Fruit fly (Drosophila melanogaster) whole organism, embryonic: ENCODE measurements around the gene Edg78E.

Source experiments
- Ada2b ChIP-seq: fragments of 200-800 bp; sonication (Bioruptor generic); IDR thresholded peaks from 2 replicates; pipeline ENCODE4 v1.3.6; 2022; ENCODE audit warnings: missing biosample characterization, missing genetic modification characterization
- Antp ChIP-seq: fragments of 200-800 bp; sonication (Bioruptor generic); optimal IDR thresholded peaks from 3 replicates; lab custom pipeline; 2016; ENCODE audit warnings: missing biosample characterization, missing genetic modification characterization
- Atf6 ChIP-seq: fragments of 200-800 bp; sonication (Bioruptor generic); IDR thresholded peaks from 2 replicates; pipeline ENCODE4 v1.3.6; 2022; ENCODE audit warnings: missing biosample characterization, missing genetic modification characterization
- CG10366 ChIP-seq: fragments of 200-800 bp; sonication (Bioruptor generic); IDR thresholded peaks from 2 replicates; pipeline ENCODE4 v1.3.6; 2022; ENCODE audit warnings: missing biosample characterization, missing genetic modification characterization
- CG11093 ChIP-seq: fragments of 200-800 bp; sonication (Bioruptor generic); IDR thresholded peaks from 3 replicates; pipeline ENCODE4 v1.3.6; 2022; ENCODE audit warnings: missing biosample characterization, missing genetic modification characterization
- CG12299 ChIP-seq: fragments of 200-800 bp; sonication (Bioruptor generic); optimal IDR thresholded peaks from 2 replicates; lab custom pipeline; 2018; ENCODE audit warnings: missing biosample characterization, mild to moderate bottlenecking, missing genetic modification characterization
- CG16815 ChIP-seq: fragments of 200-800 bp; sonication (Bioruptor generic); optimal IDR thresholded peaks from 3 replicates; lab custom pipeline; 2017; ENCODE audit warnings: missing biosample characterization, mild to moderate bottlenecking, missing genetic modification characterization
- CG17186 ChIP-seq: fragments of 200-800 bp; sonication (Bioruptor generic); optimal IDR thresholded peaks from 3 replicates; lab custom pipeline; 2017; ENCODE audit warnings: missing biosample characterization, missing genetic modification reagents, missing genetic modification characterization
- CG17802 ChIP-seq: fragments of 200-800 bp; sonication (Bioruptor generic); optimal IDR thresholded peaks from 2 replicates; lab custom pipeline; 2018; ENCODE audit warnings: missing biosample characterization, mild to moderate bottlenecking, missing genetic modification characterization, moderate library complexity
- CG17829 ChIP-seq: fragments of 200-800 bp; optimal IDR thresholded peaks from 2 replicates; lab custom pipeline; 2019; ENCODE audit warnings: missing biosample characterization, mild to moderate bottlenecking, missing genetic modification characterization, moderate library complexity
- CG2202 ChIP-seq: fragments of 200-800 bp; sonication (Bioruptor generic); optimal IDR thresholded peaks from 2 replicates; lab custom pipeline; 2018; ENCODE audit warnings: missing biosample characterization, mild to moderate bottlenecking, missing genetic modification characterization
- CG2712 ChIP-seq: fragments of 200-800 bp; optimal IDR thresholded peaks from 3 replicates; lab custom pipeline; 2019; ENCODE audit warnings: missing biosample characterization, mild to moderate bottlenecking, missing genetic modification characterization, moderate library complexity
- CG3065 ChIP-seq: fragments of 200-800 bp; sonication (Bioruptor generic); optimal IDR thresholded peaks from 2 replicates; lab custom pipeline; 2016; ENCODE audit warnings: missing biosample characterization, missing genetic modification characterization
- CG33557 ChIP-seq: fragments of 200-800 bp; sonication (Bioruptor generic); optimal IDR thresholded peaks from 2 replicates; lab custom pipeline; 2019; ENCODE audit warnings: missing biosample characterization, mild to moderate bottlenecking, missing genetic modification characterization, moderate library complexity
- CG3407 ChIP-seq: fragments of 200-800 bp; sonication (Bioruptor generic); optimal IDR thresholded peaks from 2 replicates; lab custom pipeline; 2018; ENCODE audit warnings: missing biosample characterization, mild to moderate bottlenecking, missing genetic modification characterization
- CG3726 ChIP-seq: fragments of 200-800 bp; sonication (Bioruptor generic); IDR thresholded peaks from 3 replicates; pipeline ENCODE4, ENCODE4 v1.3.6; 2022; ENCODE audit warnings: missing biosample characterization, missing genetic modification characterization
- CG4328 ChIP-seq: fragments of 200-800 bp; sonication (Bioruptor generic); optimal IDR thresholded peaks from 3 replicates; lab custom pipeline; 2017; ENCODE audit warnings: missing biosample characterization, missing genetic modification reagents, missing genetic modification characterization
- CG4404 ChIP-seq: fragments of 200-800 bp; sonication (Bioruptor generic); IDR thresholded peaks from 2 replicates; pipeline ENCODE4 v1.3.6; 2022; ENCODE audit warnings: missing biosample characterization, missing genetic modification characterization
- CG7786 ChIP-seq: fragments of 200-800 bp; sonication (Bioruptor generic); optimal IDR thresholded peaks from 2 replicates; lab custom pipeline; 2016; ENCODE audit warnings: missing biosample characterization, missing genetic modification characterization
- CG7963 ChIP-seq: fragments of 200-800 bp; sonication (Bioruptor generic); IDR thresholded peaks from 3 replicates; pipeline ENCODE4 v1.3.6; 2022; ENCODE audit warnings: missing biosample characterization, missing genetic modification characterization; ENCODE audit not compliant: partially characterized antibody
- CG8290 ChIP-seq, 3 experiments: fragments of 200-800 bp; sonication (Bioruptor generic); optimal IDR thresholded peaks; 2 replicates each; lab custom pipeline; 2016 to 2019; ENCODE audit warnings: missing biosample characterization in 3 of 3, missing genetic modification characterization in 3 of 3, mild to moderate bottlenecking in 2 of 3, moderate library complexity in 1 of 3
- CG9609 ChIP-seq: fragments of 200-800 bp; sonication (Bioruptor generic); optimal IDR thresholded peaks from 3 replicates; lab custom pipeline; 2016; ENCODE audit warnings: missing biosample characterization, missing genetic modification characterization
- CHES-1-like ChIP-seq: fragments of 200-800 bp; sonication (Bioruptor generic); optimal IDR thresholded peaks from 2 replicates; lab custom pipeline; 2016; ENCODE audit warnings: missing biosample characterization, missing genetic modification characterization
- CTCF ChIP-seq: fragments of 200-800 bp; sonication (Bioruptor generic); optimal IDR thresholded peaks from 2 replicates; lab custom pipeline; 2017; ENCODE audit warnings: missing biosample characterization, mild to moderate bottlenecking, missing genetic modification characterization, moderate library complexity
- Dip3 ChIP-seq: fragments of 200-800 bp; sonication (Bioruptor generic); optimal IDR thresholded peaks from 3 replicates; lab custom pipeline; 2016; ENCODE audit warnings: missing biosample characterization, missing genetic modification characterization
- Doc2 ChIP-seq: fragments of 200-800 bp; sonication (Bioruptor generic); IDR thresholded peaks from 2 replicates; pipeline ENCODE4 v1.3.6; 2022; ENCODE audit warnings: missing biosample characterization, missing genetic modification characterization
- H2.0 ChIP-seq: fragments of 200-800 bp; sonication (Bioruptor generic); IDR thresholded peaks from 2 replicates; pipeline ENCODE4 v1.3.6; 2022; ENCODE audit warnings: missing biosample characterization, missing genetic modification characterization
- Hr3 ChIP-seq: fragments of 200-800 bp; sonication (Bioruptor generic); optimal IDR thresholded peaks from 3 replicates; lab custom pipeline; 2016; ENCODE audit warnings: missing biosample characterization, missing genetic modification characterization
- Hr78 ChIP-seq, 2 experiments: fragments of 200-800 bp in 1 of 2; fragments of >200 bp in 1 of 2; sonication (Bioruptor generic) in 1 of 2; optimal IDR thresholded peaks; 2 replicates each; lab custom pipeline; 2017 to 2019; ENCODE audit warnings: missing biosample characterization in 2 of 2, missing genetic modification characterization in 2 of 2, mild to moderate bottlenecking in 1 of 2, moderate library complexity in 1 of 2
- Med ChIP-seq: fragments of 200-800 bp; sonication (Bioruptor generic); peaks from one replicate; lab custom pipeline; 2016; ENCODE audit warnings: missing biosample characterization, missing genetic modification characterization, mild to moderate bottlenecking, inconsistent platforms, moderate library complexity
- NK7.1 ChIP-seq: fragments of 200-800 bp; sonication (Bioruptor generic); optimal IDR thresholded peaks from 3 replicates; lab custom pipeline; 2016; ENCODE audit warnings: missing biosample characterization, missing genetic modification characterization
- Oli ChIP-seq: fragments of 200-800 bp; sonication (Bioruptor generic); optimal IDR thresholded peaks from 2 replicates; lab custom pipeline; 2018; ENCODE audit warnings: missing biosample characterization, mild to moderate bottlenecking, missing genetic modification characterization, moderate library complexity
- Pdp1 ChIP-seq, 2 experiments: fragments of 200-800 bp; sonication (Bioruptor generic); optimal IDR thresholded peaks; 3 replicates each; lab custom pipeline; 2016; ENCODE audit warnings: missing biosample characterization in 2 of 2, missing genetic modification characterization in 2 of 2, mild to moderate bottlenecking in 1 of 2, moderate library complexity in 1 of 2
- Poxn ChIP-seq: fragments of 200-800 bp; sonication (Bioruptor generic); IDR thresholded peaks from 2 replicates; pipeline ENCODE4 v1.3.6; 2022; ENCODE audit warnings: missing biosample characterization, missing genetic modification characterization
- Sox100B ChIP-seq: fragments of 200-800 bp; sonication (Bioruptor generic); optimal IDR thresholded peaks from 3 replicates; lab custom pipeline; 2018; ENCODE audit warnings: missing biosample characterization, mild to moderate bottlenecking, missing genetic modification characterization
- YL-1 ChIP-seq: fragments of 200-800 bp; sonication (Bioruptor generic); optimal IDR thresholded peaks from 3 replicates; lab custom pipeline; 2017; ENCODE audit warnings: missing biosample characterization, mild to moderate bottlenecking, missing genetic modification characterization
- ato ChIP-seq: fragments of 200-800 bp; sonication (Bioruptor generic); IDR thresholded peaks from 2 replicates; pipeline ENCODE4 v1.3.6; 2022; ENCODE audit warnings: missing biosample characterization, missing genetic modification characterization; ENCODE audit not compliant: partially characterized antibody
- bab2 ChIP-seq: fragments of 200-800 bp; sonication (Bioruptor generic); optimal IDR thresholded peaks from 2 replicates; lab custom pipeline; 2016; ENCODE audit warnings: missing biosample characterization, missing genetic modification characterization
- br ChIP-seq: fragments of >200 bp; optimal IDR thresholded peaks from 2 replicates; lab custom pipeline; 2017
- chm ChIP-seq: fragments of 200-800 bp; sonication (Bioruptor generic); IDR thresholded peaks from 2 replicates; pipeline ENCODE4 v1.3.6; 2022; ENCODE audit warnings: missing biosample characterization, missing genetic modification characterization
- crol ChIP-seq: fragments of 200-800 bp; sonication (Bioruptor generic); IDR thresholded peaks from 2 replicates; pipeline ENCODE4 v1.3.6; 2022; ENCODE audit warnings: missing biosample characterization, missing genetic modification characterization
- ewg ChIP-seq: fragments of 200-800 bp; sonication (Bioruptor generic); optimal IDR thresholded peaks from 3 replicates; lab custom pipeline; 2017; ENCODE audit warnings: mild to moderate bottlenecking, missing biosample characterization, missing genetic modification reagents, missing genetic modification characterization
- gce ChIP-seq: fragments of 200-800 bp; sonication (Bioruptor generic); IDR thresholded peaks from 3 replicates; pipeline ENCODE4 v1.3.6; 2022; ENCODE audit warnings: missing biosample characterization, missing genetic modification characterization
- gt ChIP-seq: fragments of 200-800 bp; sonication (Bioruptor generic); IDR thresholded peaks from 2 replicates; pipeline ENCODE4 v1.3.6; 2022; ENCODE audit warnings: missing biosample characterization, missing genetic modification characterization
- jumu ChIP-seq: fragments of 200-800 bp; sonication (Bioruptor generic); optimal IDR thresholded peaks from 3 replicates; lab custom pipeline; 2016; ENCODE audit warnings: missing biosample characterization, missing genetic modification characterization
- mam ChIP-seq: fragments of 200-800 bp; sonication (Bioruptor generic); optimal IDR thresholded peaks from 3 replicates; lab custom pipeline; 2016; ENCODE audit warnings: missing biosample characterization, missing genetic modification characterization
- sim ChIP-seq: fragments of 200-800 bp; sonication (Bioruptor generic); IDR thresholded peaks from 2 replicates; pipeline ENCODE4 v1.3.6; 2022; ENCODE audit warnings: missing biosample characterization, missing genetic modification characterization
- stc ChIP-seq: fragments of 200-800 bp; sonication (Bioruptor generic); IDR thresholded peaks from 2 replicates; pipeline ENCODE4 v1.3.6; 2022; ENCODE audit warnings: missing biosample characterization, missing genetic modification characterization
- unc-4 ChIP-seq: fragments of 200-800 bp; sonication (Bioruptor generic); IDR thresholded peaks from 2 replicates; pipeline ENCODE4 v1.3.6; 2022; ENCODE audit warnings: missing biosample characterization, missing genetic modification characterization; ENCODE audit not compliant: partially characterized antibody
- vfl ChIP-seq: fragments of 200-800 bp; sonication (Bioruptor generic); optimal IDR thresholded peaks from 2 replicates; lab custom pipeline; 2016; ENCODE audit warnings: missing biosample characterization, missing genetic modification characterization
- wor ChIP-seq: fragments of 200-800 bp; sonication (Bioruptor generic); IDR thresholded peaks from 2 replicates; pipeline ENCODE4 v1.3.6; 2022; ENCODE audit warnings: missing biosample characterization, missing genetic modification characterization
- z ChIP-seq: fragments of 200-800 bp; sonication (Bioruptor generic); IDR thresholded peaks from 3 replicates; pipeline ENCODE4 v1.3.6; 2022; ENCODE audit warnings: missing biosample characterization, missing genetic modification characterization

Gene Edg78E

dm6 chr3L:21304400-21304799 is 6.8 kb upstream of the Edg78E start, which contains the start of the genes CG11309 and CG7632 (continued):
- TF ChIP-seq CG16815 (GFP tag; lab: Kevin White, UChicago) (peak; percentile 92), CG4328 (peak; percentile 100), CG2712 (tag; lab: Kevin White, UChicago) (peak; percentile 100), Hr78 (GFP tag; optimal IDR thresholded peaks at IDR 0.05; lab: Kevin White, UChicago) (peak in 1 of 2 experiments; percentile 98), CG2202 (peak; percentile 100), CG17802 (tag; lab: Kevin White, UChicago) (peak; percentile 93), wor (GFP tag; lab: Robert Waterston, UW) (peak; percentile 93), CG12299 (tag; lab: Kevin White, UChicago) (peak; percentile 100), CG9609 (GFP tag; lab: Kevin White, UChicago) (peak; percentile 98), Med (GFP tag; lab: Kevin White, UChicago) (peak; percentile 100), Dip3 (GFP tag; lab: Kevin White, UChicago) (peak; percentile 98), br (lab: Kevin White, UChicago) (no peak), gce (GFP tag; lab: Robert Waterston, UW) (peak; percentile 98), chm (GFP tag; lab: Robert Waterston, UW) (peak; percentile 100), Poxn (GFP tag; lab: Robert Waterston, UW) (peak; percentile 84), unc-4 (GFP tag; lab: Robert Waterston, UW) (peak; percentile 49; the same call in 1 of the 2 replicates), crol (GFP tag; lab: Robert Waterston, UW) (peak; percentile 71), CG11093 (GFP tag; lab: Robert Waterston, UW) (peak; percentile 91), CG7786 (peak; percentile 98), Atf6 (GFP tag; lab: Robert Waterston, UW) (peak; percentile 99), Sox100B (peak; percentile 99), CG8290 (GFP tag; optimal IDR thresholded peaks at IDR 0.05; lab: Kevin White, UChicago) (peak; percentile 99), CG8290 (tag; optimal IDR thresholded peaks at IDR 0.05; lab: Kevin White, UChicago) (peak; percentile 98 to 100), Pdp1 (GFP tag; optimal IDR thresholded peaks at IDR 0.05; lab: Kevin White, UChicago) (peak; percentile 98), CG3726 (GFP tag; lab: Robert Waterston, UW) (peak; percentile 97), gt (GFP tag; lab: Robert Waterston, UW) (peak; percentile 94), Ada2b (GFP tag; lab: Robert Waterston, UW) (peak; percentile 97), bab2 (GFP tag; lab: Kevin White, UChicago) (peak; percentile 98), Hr3 (GFP tag; lab: Kevin White, UChicago) (peak; percentile 97), z (GFP tag; lab: Robert Waterston, UW) (peak; percentile 82; the same call in 2 of the 3 replicates), mam (GFP tag; lab: Kevin White, UChicago) (peak; percentile 98), sim (GFP tag; lab: Robert Waterston, UW) (peak; percentile 98), stc (GFP tag; lab: Robert Waterston, UW) (peak; percentile 99), YL-1 (peak; percentile 99), CG10366 (GFP tag; lab: Robert Waterston, UW) (peak; percentile 97), vfl (GFP tag; lab: Kevin White, UChicago) (peak; percentile 98), CG17186 (GFP tag; lab: Kevin White, UChicago) (peak; percentile 96), NK7.1 (GFP tag; lab: Kevin White, UChicago) (peak; percentile 99), H2.0 (GFP tag; lab: Robert Waterston, UW) (peak; percentile 97), CG7963 (GFP tag; lab: Robert Waterston, UW) (no peak), jumu (GFP tag; lab: Kevin White, UChicago) (peak; percentile 97), ewg (GFP tag; lab: Kevin White, UChicago) (peak; percentile 96), CG4404 (GFP tag; lab: Robert Waterston, UW) (peak; percentile 83), Oli (tag; lab: Kevin White, UChicago) (peak; percentile 99), CG33557 (GFP tag; lab: Kevin White, UChicago) (peak; percentile 100), CHES-1-like (peak; percentile 98), Doc2 (GFP tag; lab: Robert Waterston, UW) (peak; percentile 80), ato (GFP tag; lab: Robert Waterston, UW) (no peak), Antp (GFP tag; lab: Kevin White, UChicago) (peak; percentile 97), CG3065 (GFP tag; lab: Kevin White, UChicago) (peak; percentile 97), CG3407 (peak; percentile 98), CTCF (GFP tag; lab: Kevin White, UChicago) (peak; percentile 81), CG17829 (peak; percentile 100)
